Worm (Caenorhabditis elegans): ENCODE results near the gene T23B12.6.

DNA sequence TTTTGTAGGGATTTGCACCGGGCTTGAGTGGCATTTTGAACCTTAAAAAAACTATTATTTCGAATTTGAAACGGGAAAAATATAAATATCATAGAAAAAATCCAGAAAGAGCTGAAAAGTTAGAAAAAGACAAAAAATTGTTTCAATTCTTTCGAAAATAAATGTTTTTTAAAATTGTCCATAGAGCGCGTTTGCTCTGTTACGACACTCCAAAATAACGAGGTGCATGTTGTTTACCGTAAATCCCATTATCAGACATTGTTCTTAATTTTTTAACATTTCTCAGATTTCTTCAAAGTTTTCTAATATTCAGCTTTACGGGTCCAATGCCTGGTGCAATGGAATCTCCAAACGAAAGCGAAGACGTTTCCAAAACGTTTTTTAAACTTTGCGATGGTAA is 1.9 kb upstream of the T23B12.6 start, which contains the start of the genes dnj-22 and natc-1:
- TF ChIP-seq lin-39 (tag; optimal IDR thresholded peaks at IDR 0.05) (no peak), lin-15B (tag; optimal IDR thresholded peaks at IDR 0.05) (peak; percentile 4), fos-1 (tag; optimal IDR thresholded peaks at IDR 0.05) (no peak), tra-1 (GFP tag; IDR thresholded peaks at IDR 0.05) (no peak), ztf-7 (tag; optimal IDR thresholded peaks at IDR 0.05) (no peak), skn-1 (tag; optimal IDR thresholded peaks at IDR 0.05) (no peak)
